Worm (Caenorhabditis elegans) whole organism, L1 larva: ENCODE measurements around the gene kxd-1.

Source experiments
- C04F5.9 ChIP-seq: sonication (generic microtip); optimal IDR thresholded peaks from 2 replicates; lab custom pipeline; 2016; ENCODE audit warnings: missing genetic modification characterization, missing compliant biosample characterization
- F16B12.6 ChIP-seq: fragments of 150-350 bp; optimal IDR thresholded peaks from 2 replicates; lab custom pipeline; 2014; ENCODE audit warnings: missing biosample characterization, missing genetic modification characterization
- aly-2 ChIP-seq: fragments of 150-350 bp; optimal IDR thresholded peaks from 2 replicates; lab custom pipeline; 2014; ENCODE audit warnings: missing biosample characterization, missing genetic modification characterization
- ama-1 ChIP-seq: fragments of 150-350 bp; optimal IDR thresholded peaks from 2 replicates; lab custom pipeline; 2014
- blmp-1 ChIP-seq: fragments of 150-350 bp; optimal IDR thresholded peaks from 2 replicates; lab custom pipeline; 2014; ENCODE audit warnings: missing biosample characterization, missing genetic modification characterization
- ceh-8 ChIP-seq: fragments of 200-800 bp; sonication (Bioruptor generic); optimal IDR thresholded peaks from 2 replicates; lab custom pipeline; 2018; ENCODE audit warnings: mild to moderate bottlenecking, missing genetic modification characterization, moderate library complexity, missing compliant biosample characterization
- ceh-82 ChIP-seq, 3 experiments: fragments of 150-350 bp in 1 of 3; sonication (generic microtip) in 2 of 3; optimal IDR thresholded peaks; 2 replicates each; lab custom pipeline; 2014 to 2017; ENCODE audit warnings: missing biosample characterization in 3 of 3, missing genetic modification characterization in 3 of 3
- ces-1 ChIP-seq: fragments of 150-350 bp; optimal IDR thresholded peaks from 2 replicates; lab custom pipeline; 2014; ENCODE audit warnings: missing biosample characterization, missing genetic modification reagents, missing genetic modification characterization
- dpl-1 ChIP-seq, 3 experiments: fragments of 150-350 bp in 2 of 3; sonication (generic microtip) in 1 of 3; optimal IDR thresholded peaks; 2 replicates each; lab custom pipeline; 2014 to 2017; ENCODE audit warnings: missing biosample characterization in 3 of 3, missing genetic modification characterization in 3 of 3, missing genetic modification reagents in 3 of 3
- dsc-1 ChIP-seq: sonication (generic microtip); optimal IDR thresholded peaks from 2 replicates; lab custom pipeline; 2016; ENCODE audit warnings: mild to moderate bottlenecking, missing genetic modification characterization, missing compliant biosample characterization
- efl-1 ChIP-seq, 4 experiments: fragments of 150-350 bp; optimal IDR thresholded peaks in 3 of 4; peaks in 1 of 4; 1 replicate in 1 of 4; 2 replicates in 3 of 4; lab custom pipeline; 2014; ENCODE audit warnings: missing biosample characterization in 2 of 4, missing genetic modification characterization in 2 of 4, missing genetic modification reagents in 2 of 4
- efl-3 ChIP-seq: fragments of 200-800 bp; sonication (Bioruptor generic); optimal IDR thresholded peaks from 2 replicates; lab custom pipeline; 2018; ENCODE audit warnings: mild to moderate bottlenecking, missing genetic modification characterization, missing compliant biosample characterization
- egl-13 ChIP-seq: sonication (generic microtip); optimal IDR thresholded peaks from 2 replicates; lab custom pipeline; 2016; ENCODE audit warnings: missing genotype, missing genetic modification reagents, missing genetic modification characterization, missing compliant biosample characterization
- elt-2 ChIP-seq: sonication (generic microtip); optimal IDR thresholded peaks from 2 replicates; lab custom pipeline; 2016; ENCODE audit warnings: missing genetic modification characterization, mild to moderate bottlenecking, inconsistent platforms, missing compliant biosample characterization, missing genetic modification reagents
- elt-3 ChIP-seq, 6 experiments: fragments of 150-350 bp in 1 of 6; sonication (generic microtip); optimal IDR thresholded peaks; 2 replicates each; lab custom pipeline; 2017 to 2018; ENCODE audit warnings: missing biosample characterization in 6 of 6, missing genetic modification characterization in 6 of 6, inconsistent platforms in 1 of 6
- fkh-10 ChIP-seq: sonication (generic microtip); optimal IDR thresholded peaks from 2 replicates; lab custom pipeline; 2017; ENCODE audit warnings: missing biosample characterization, missing genetic modification reagents, missing genetic modification characterization
- fkh-8 ChIP-seq: sonication (generic microtip); optimal IDR thresholded peaks from 2 replicates; lab custom pipeline; 2016; ENCODE audit warnings: mild to moderate bottlenecking, missing genetic modification characterization, missing compliant biosample characterization
- hpl-2 ChIP-seq: fragments of 150-350 bp; optimal IDR thresholded peaks from 2 replicates; lab custom pipeline; 2014; ENCODE audit warnings: missing biosample characterization, missing genetic modification reagents, missing genetic modification characterization
- irx-1 ChIP-seq: sonication (generic microtip); optimal IDR thresholded peaks from 2 replicates; lab custom pipeline; 2016; ENCODE audit warnings: missing genetic modification characterization, missing compliant biosample characterization
- isw-1 ChIP-seq: fragments of 200-800 bp; sonication (Bioruptor generic); IDR thresholded peaks from 2 replicates; pipeline ENCODE4 v1.3.6; 2022; ENCODE audit warnings: missing genetic modification characterization, missing compliant biosample characterization
- jun-1 ChIP-seq: fragments of 150-350 bp; optimal IDR thresholded peaks from 2 replicates; lab custom pipeline; 2014; ENCODE audit warnings: missing biosample characterization, missing genetic modification reagents, missing genetic modification characterization
- lin-13 ChIP-seq: fragments of 150-350 bp; optimal IDR thresholded peaks from 2 replicates; lab custom pipeline; 2014; ENCODE audit warnings: missing biosample characterization, missing genetic modification reagents, missing genetic modification characterization
- lin-14 ChIP-seq: fragments of 200-800 bp; sonication (Bioruptor generic); optimal IDR thresholded peaks from 2 replicates; lab custom pipeline; 2018; ENCODE audit warnings: mild to moderate bottlenecking, missing genetic modification characterization, moderate library complexity, missing compliant biosample characterization
- lin-35 ChIP-seq, 2 experiments: fragments of 150-350 bp; optimal IDR thresholded peaks; 2 replicates each; lab custom pipeline; 2014; ENCODE audit warnings: missing biosample characterization in 2 of 2, missing genetic modification characterization in 2 of 2, missing genetic modification reagents in 2 of 2
- lir-3 ChIP-seq: sonication (generic microtip); optimal IDR thresholded peaks from 2 replicates; lab custom pipeline; 2016; ENCODE audit warnings: mild to moderate bottlenecking, missing genetic modification characterization, moderate library complexity, missing compliant biosample characterization; ENCODE audit not compliant: poor library complexity
- lsy-2 ChIP-seq, 2 experiments: fragments of 150-350 bp; optimal IDR thresholded peaks; 2 replicates each; lab custom pipeline; 2014; ENCODE audit warnings: missing biosample characterization in 2 of 2, missing genetic modification characterization in 2 of 2
- mab-9 ChIP-seq: fragments of 200-800 bp; sonication (Bioruptor generic); IDR thresholded peaks from 2 replicates; pipeline ENCODE4 v1.3.6; 2022; ENCODE audit warnings: missing genetic modification reagents, missing genetic modification characterization, missing compliant biosample characterization
- mdl-1 ChIP-seq, 2 experiments: fragments of 150-350 bp; optimal IDR thresholded peaks; 2 replicates each; lab custom pipeline; 2014 to 2017; ENCODE audit warnings: missing biosample characterization in 2 of 2, missing genetic modification characterization in 2 of 2, inconsistent platforms in 1 of 2
- mef-2 ChIP-seq: fragments of 150-350 bp; optimal IDR thresholded peaks from 2 replicates; lab custom pipeline; 2014; ENCODE audit warnings: missing biosample characterization, missing genetic modification characterization
- mep-1 ChIP-seq: fragments of 150-350 bp; optimal IDR thresholded peaks from 2 replicates; lab custom pipeline; 2014; ENCODE audit warnings: missing biosample characterization, missing genetic modification characterization
- nhr-237 ChIP-seq: fragments of 150-350 bp; optimal IDR thresholded peaks from 2 replicates; lab custom pipeline; 2014; ENCODE audit warnings: missing biosample characterization, missing genetic modification characterization
- nhr-28 ChIP-seq: fragments of 150-350 bp; optimal IDR thresholded peaks from 2 replicates; lab custom pipeline; 2014; ENCODE audit warnings: missing biosample characterization, missing genetic modification characterization
- nhr-47 ChIP-seq: sonication (generic microtip); optimal IDR thresholded peaks from 2 replicates; lab custom pipeline; 2016; ENCODE audit warnings: mild to moderate bottlenecking, missing genetic modification characterization, moderate library complexity, missing compliant biosample characterization
- nhr-77 ChIP-seq: fragments of 150-350 bp; optimal IDR thresholded peaks from 2 replicates; lab custom pipeline; 2014; ENCODE audit warnings: missing biosample characterization, missing genetic modification characterization
- nhr-85 ChIP-seq: sonication (generic microtip); peaks from one replicate; lab custom pipeline; 2016; ENCODE audit warnings: missing genetic modification characterization, inconsistent platforms, missing compliant biosample characterization
- pax-3 ChIP-seq: fragments of 200-800 bp; sonication (Bioruptor generic); optimal IDR thresholded peaks from 2 replicates; lab custom pipeline; 2018; ENCODE audit warnings: mild to moderate bottlenecking, missing genetic modification characterization, moderate library complexity, missing compliant biosample characterization
- pqm-1 ChIP-seq: sonication (generic microtip); optimal IDR thresholded peaks from 3 replicates; lab custom pipeline; 2017; ENCODE audit warnings: missing biosample characterization, missing genetic modification characterization
- rnt-1 ChIP-seq: sonication (generic microtip); optimal IDR thresholded peaks from 2 replicates; lab custom pipeline; 2016; ENCODE audit warnings: mild to moderate bottlenecking, missing genetic modification characterization, moderate library complexity, missing compliant biosample characterization
- snu-23 ChIP-seq: sonication (generic microtip); optimal IDR thresholded peaks from 2 replicates; lab custom pipeline; 2016; ENCODE audit warnings: missing genetic modification characterization, missing compliant biosample characterization
- sptf-1 ChIP-seq: fragments of 150-350 bp; optimal IDR thresholded peaks from 2 replicates; lab custom pipeline; 2014; ENCODE audit warnings: missing biosample characterization, missing genetic modification characterization
- sup-37 ChIP-seq: fragments of 200-800 bp; sonication (Bioruptor generic); optimal IDR thresholded peaks from 2 replicates; lab custom pipeline; 2018; ENCODE audit warnings: mild to moderate bottlenecking, missing genetic modification characterization, missing compliant biosample characterization
- tbx-2 ChIP-seq: sonication (generic microtip); optimal IDR thresholded peaks from 2 replicates; lab custom pipeline; 2016; ENCODE audit warnings: missing genetic modification characterization, missing compliant biosample characterization
- unc-30 ChIP-seq: sonication (generic microtip); optimal IDR thresholded peaks from 2 replicates; lab custom pipeline; 2017; ENCODE audit warnings: missing biosample characterization, missing genetic modification characterization
- unc-86 ChIP-seq: sonication (generic microtip); optimal IDR thresholded peaks from 2 replicates; lab custom pipeline; 2016; ENCODE audit warnings: missing genetic modification characterization, missing compliant biosample characterization
- vab-15 ChIP-seq: sonication (generic microtip); optimal IDR thresholded peaks from 2 replicates; lab custom pipeline; 2017; ENCODE audit warnings: missing genotype, mild to moderate bottlenecking, missing genetic modification characterization, missing compliant biosample characterization
- ztf-4 ChIP-seq: fragments of 150-350 bp; optimal IDR thresholded peaks from 2 replicates; lab custom pipeline; 2014; ENCODE audit warnings: missing biosample characterization, missing genetic modification characterization

Gene kxd-1

ce11 chrV:7224947-7225346 lies 3.7 kb downstream of the kxd-1 start, which contains the start of gene fkb-3:
Gene fkb-3 (plus strand): TSS chrV:7225223.
- TF ChIP-seq lin-14 (GFP tag; lab: Kevin White, UChicago): peak; percentile 46
- TF ChIP-seq mep-1 (tag; lab: Kevin White, UChicago): peak; percentile 20
- TF ChIP-seq lin-35 (GFP tag; optimal IDR thresholded peaks at IDR 0.05; lab: Kevin White, UChicago): no peak
- TF ChIP-seq snu-23 (GFP tag; lab: Kevin White, UChicago): no peak
- TF ChIP-seq nhr-85 (tag; lab: Kevin White, UChicago): no peak
- no peak for TF ChIP-seq elt-2 (tag; lab: Kevin White, UChicago)
- no peak for TF ChIP-seq F16B12.6 (tag; lab: Kevin White, UChicago)
- TF ChIP-seq mef-2 (tag; lab: Kevin White, UChicago): no peak
- TF ChIP-seq nhr-47 (tag; lab: Kevin White, UChicago): no peak
- TF ChIP-seq rnt-1 (tag; lab: Kevin White, UChicago): peak; percentile 3
- TF ChIP-seq blmp-1 (tag; lab: Kevin White, UChicago): peak; percentile 68
- TF ChIP-seq mab-9 (GFP tag; lab: Robert Waterston, UW): no peak
- TF ChIP-seq elt-3 (tag; optimal IDR thresholded peaks at IDR 0.05; lab: Kevin White, UChicago): peak in 1 of 6 experiments; percentile 38
- no peak for TF ChIP-seq tbx-2 (tag; lab: Kevin White, UChicago)
- no peak for TF ChIP-seq nhr-237
- TF ChIP-seq, all 84 proteins: peak for 5

ce11 chrV:7225894-7226293 lies 4.6 kb downstream of the kxd-1 start:
- TF ChIP-seq fkh-8 (tag; lab: Kevin White, UChicago) (no peak), efl-1 (optimal IDR thresholded peaks at IDR 0.05; lab: Kevin White, UChicago) (no peak), efl-1 (GFP tag; optimal IDR thresholded peaks at IDR 0.05 in 1 of 2; lab: Kevin White, UChicago) (peak in 1 of 2 experiments; percentile 10), pqm-1 (no peak)

ce11 chrV:7230847-7231246 lies 9.6 kb downstream of the kxd-1 start, which contains the start of the genes gei-6 and krr-1:
Gene gei-6 (minus strand): TSS chrV:7230848.
Gene krr-1 (plus strand): TSS chrV:7231190.
- TF ChIP-seq dpl-1 (GFP tag; optimal IDR thresholded peaks at IDR 0.05; lab: Kevin White, UChicago) (peak; percentile 36 to 57 (median 52)), sptf-1 (no peak), nhr-77 (tag; lab: Kevin White, UChicago) (no peak), mep-1 (tag; lab: Kevin White, UChicago) (peak; percentile 50), unc-86 (tag; lab: Kevin White, UChicago) (peak; percentile 7), sup-37 (GFP tag; lab: Kevin White, UChicago) (no peak), fkh-10 (GFP tag; lab: Kevin White, UChicago) (no peak), aly-2 (no peak), ceh-82 (tag; optimal IDR thresholded peaks at IDR 0.05; lab: Kevin White, UChicago) (peak; percentile 7 to 52 (median 26)), efl-3 (no peak), ama-1 (no peak), ztf-4 (tag; lab: Kevin White, UChicago) (no peak), pax-3 (tag; lab: Kevin White, UChicago) (no peak), hpl-2 (GFP tag; lab: Kevin White, UChicago) (no peak), lin-13 (no peak), dsc-1 (tag; lab: Kevin White, UChicago) (peak; percentile 36), fkh-8 (tag; lab: Kevin White, UChicago) (no peak), ceh-8 (GFP tag; lab: Kevin White, UChicago) (no peak), mdl-1 (tag; optimal IDR thresholded peaks at IDR 0.05; lab: Kevin White, UChicago) (peak in 1 of 2 experiments; percentile 18), nhr-28 (tag; lab: Kevin White, UChicago) (no peak), F16B12.6 (tag; lab: Kevin White, UChicago) (no peak), C04F5.9 (tag; lab: Kevin White, UChicago) (no peak), nhr-237 (no peak), nhr-85 (tag; lab: Kevin White, UChicago) (no peak), lir-3 (tag; lab: Kevin White, UChicago) (peak; percentile 14), efl-1 (optimal IDR thresholded peaks at IDR 0.05; lab: Kevin White, UChicago) (peak; percentile 57 to 61), efl-1 (GFP tag; optimal IDR thresholded peaks at IDR 0.05 in 1 of 2; lab: Kevin White, UChicago) (peak; percentile 59 to 96), pqm-1 (no peak), nhr-47 (tag; lab: Kevin White, UChicago) (peak; percentile 53), ces-1 (GFP tag; lab: Kevin White, UChicago) (no peak), rnt-1 (tag; lab: Kevin White, UChicago) (peak; percentile 64), unc-30 (tag; lab: Kevin White, UChicago) (no peak), vab-15 (tag; lab: Kevin White, UChicago) (no peak), jun-1 (tag; lab: Kevin White, UChicago) (no peak), lin-35 (GFP tag; optimal IDR thresholded peaks at IDR 0.05; lab: Kevin White, UChicago) (peak; percentile 27 to 56), irx-1 (tag; lab: Kevin White, UChicago) (no peak), tbx-2 (tag; lab: Kevin White, UChicago) (peak; percentile 49), mab-9 (GFP tag; lab: Robert Waterston, UW) (no peak), isw-1 (GFP tag; lab: Robert Waterston, UW) (no peak), lsy-2 (tag; optimal IDR thresholded peaks at IDR 0.05; lab: Kevin White, UChicago) (peak; percentile 32 to 37), egl-13 (tag; lab: Kevin White, UChicago) (no peak)
